Fruit fly (Drosophila melanogaster): Measurements from ENCODE around the gene CG14989.

DNA sequence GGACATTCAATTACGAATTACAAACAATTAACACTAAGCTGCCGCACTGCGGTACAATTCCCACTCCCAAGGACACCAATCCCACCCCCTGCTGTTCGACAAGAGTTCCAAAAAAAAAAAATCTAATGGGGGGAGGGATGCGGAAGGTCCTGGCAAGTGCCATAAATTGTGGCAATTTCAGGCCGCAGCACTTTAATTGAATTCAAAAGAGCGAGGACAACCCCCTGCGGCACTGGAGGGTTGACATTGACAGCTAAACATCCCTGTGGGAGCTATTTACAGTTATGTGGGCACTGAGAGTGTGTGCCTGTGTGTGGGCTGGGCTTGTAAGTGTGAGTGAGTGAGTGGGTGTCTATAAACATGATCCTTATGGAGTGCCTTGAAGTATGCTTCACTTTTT is 10.5 kb upstream of the CG14989 start:
- TF ChIP-seq CTCF (optimal IDR thresholded peaks at IDR 0.05) (no peak), CG8478 (optimal IDR thresholded peaks at IDR 0.05) (no peak)

Measured in S2 (cell line).